Fruit fly (Drosophila melanogaster) whole organism, wandering third instar larva: ENCODE data around the gene Gld2.

Source experiments
- Abd-B ChIP-seq: fragments of >200 bp; optimal IDR thresholded peaks from 2 replicates; lab custom pipeline; 2017; ENCODE audit warnings: missing biosample characterization, missing genetic modification characterization
- CG32264 ChIP-seq: fragments of 200-800 bp; sonication (Bioruptor generic); optimal IDR thresholded peaks from 2 replicates; lab custom pipeline; 2016; ENCODE audit warnings: missing biosample characterization, missing genetic modification characterization
- CG9705 ChIP-seq: fragments of 200-800 bp; sonication (Bioruptor generic); optimal IDR thresholded peaks from 2 replicates; lab custom pipeline; 2018; ENCODE audit warnings: missing biosample characterization, mild to moderate bottlenecking, missing genetic modification characterization
- CrebA ChIP-seq: fragments of 200-800 bp; sonication (Bioruptor generic); optimal IDR thresholded peaks from 2 replicates; lab custom pipeline; 2016; ENCODE audit warnings: missing biosample characterization, mild to moderate bottlenecking, missing genetic modification characterization, borderline replicate concordance
- Dfd ChIP-seq: fragments of >200 bp; optimal IDR thresholded peaks from 2 replicates; lab custom pipeline; 2017; ENCODE audit warnings: missing biosample characterization, missing genetic modification characterization
- Dif ChIP-seq: fragments of 200-275, 200-300 bp; sonication (Bioruptor generic); optimal IDR thresholded peaks from 2 replicates; lab custom pipeline; 2018; ENCODE audit warnings: missing biosample characterization, missing genetic modification characterization; ENCODE audit not compliant: partially characterized antibody
- GATAd ChIP-seq: sonication (Bioruptor generic); optimal IDR thresholded peaks from 2 replicates; lab custom pipeline; 2016; ENCODE audit warnings: missing biosample characterization, missing genetic modification characterization
- HLH106 ChIP-seq: fragments of 200-800 bp; optimal IDR thresholded peaks from 3 replicates; lab custom pipeline; 2019; ENCODE audit warnings: missing biosample characterization, mild to moderate bottlenecking, missing genetic modification characterization, moderate library complexity
- Hnf4 ChIP-seq: fragments of 200-800 bp; sonication (Bioruptor generic); optimal IDR thresholded peaks from 2 replicates; lab custom pipeline; 2016; ENCODE audit warnings: missing biosample characterization, mild to moderate bottlenecking, missing genetic modification characterization
- Hr78 ChIP-seq: fragments of >200 bp; optimal IDR thresholded peaks from 2 replicates; lab custom pipeline; 2017; ENCODE audit warnings: missing biosample characterization, missing genetic modification characterization
- Hr83 ChIP-seq: fragments of 200-300 bp; sonication (Bioruptor generic); optimal IDR thresholded peaks from 2 replicates; lab custom pipeline; 2016; ENCODE audit warnings: missing biosample characterization, mild to moderate bottlenecking, missing genetic modification characterization, moderate library complexity; ENCODE audit not compliant: poor library complexity, severe bottlenecking
- Jra ChIP-seq: sonication (Bioruptor generic); optimal IDR thresholded peaks from 2 replicates; lab custom pipeline; 2016; ENCODE audit warnings: missing biosample characterization, missing genetic modification characterization
- Mio ChIP-seq: sonication (Bioruptor generic); optimal IDR thresholded peaks from 2 replicates; lab custom pipeline; 2016; ENCODE audit warnings: missing biosample characterization, missing genetic modification characterization
- Myc ChIP-seq: fragments of >200 bp; optimal IDR thresholded peaks from 2 replicates; lab custom pipeline; 2017
- N ChIP-seq: fragments of >200 bp; optimal IDR thresholded peaks from 2 replicates; lab custom pipeline; 2018; ENCODE audit warnings: missing biosample characterization, missing external identifiers, missing genetic modification characterization
- OdsH ChIP-seq: fragments of 200-800 bp; sonication (Bioruptor generic); optimal IDR thresholded peaks from 2 replicates; lab custom pipeline; 2016; ENCODE audit warnings: missing biosample characterization, mild to moderate bottlenecking, missing genetic modification characterization
- Rel ChIP-seq, 2 experiments: fragments of 200-800 bp; sonication (Bioruptor generic) in 1 of 2; optimal IDR thresholded peaks; 2 replicates in 1 of 2; 3 replicates in 1 of 2; lab custom pipeline; 2016 to 2019; ENCODE audit warnings: mild to moderate bottlenecking in 2 of 2, missing biosample characterization in 2 of 2, missing genetic modification characterization in 2 of 2, moderate library complexity in 1 of 2
- Sp1 ChIP-seq: fragments of 200-800 bp; sonication (Bioruptor generic); optimal IDR thresholded peaks from 3 replicates; lab custom pipeline; 2019; ENCODE audit warnings: missing biosample characterization, mild to moderate bottlenecking, missing genetic modification characterization, moderate library complexity
- Vsx2 ChIP-seq: fragments of 200-300, 225-300 bp; sonication (Bioruptor generic); optimal IDR thresholded peaks from 2 replicates; lab custom pipeline; 2018; ENCODE audit warnings: missing biosample characterization, missing genetic modification characterization; ENCODE audit not compliant: partially characterized antibody
- br ChIP-seq: fragments of 200-800 bp; sonication (Bioruptor generic); optimal IDR thresholded peaks from 2 replicates; lab custom pipeline; 2016; ENCODE audit warnings: missing biosample characterization, missing genetic modification characterization
- brk ChIP-seq: fragments of 200-800 bp; sonication (Bioruptor generic); optimal IDR thresholded peaks from 2 replicates; lab custom pipeline; 2016; ENCODE audit warnings: missing biosample characterization, mild to moderate bottlenecking, missing genetic modification characterization
- dl ChIP-seq, 2 experiments: fragments of 175-275, 200-275 bp in 1 of 2; fragments of 200-275 bp in 1 of 2; sonication (Bioruptor generic); optimal IDR thresholded peaks; lab custom pipeline; 2018; ENCODE audit warnings: mild to moderate bottlenecking in 2 of 2, missing biosample characterization in 2 of 2, missing genetic modification characterization in 2 of 2, moderate library complexity in 2 of 2; ENCODE audit not compliant: partially characterized antibody in 2 of 2, insufficient read depth in 1 of 2
- dmrt93B ChIP-seq: fragments of 200-800 bp; sonication (Bioruptor generic); optimal IDR thresholded peaks from 2 replicates; lab custom pipeline; 2018; ENCODE audit warnings: missing biosample characterization, mild to moderate bottlenecking, missing genetic modification characterization
- dsf ChIP-seq: sonication (Bioruptor generic); optimal IDR thresholded peaks from 2 replicates; lab custom pipeline; 2016; ENCODE audit warnings: missing biosample characterization, missing genetic modification characterization, borderline replicate concordance
- ey ChIP-seq: fragments of 200-800 bp; sonication (Bioruptor generic); optimal IDR thresholded peaks from 2 replicates; lab custom pipeline; 2016; ENCODE audit warnings: missing biosample characterization, missing genetic modification characterization
- foxo ChIP-seq, 2 experiments: fragments of 200-800 bp; sonication (Bioruptor generic); optimal IDR thresholded peaks; 2 replicates in 1 of 2; 3 replicates in 1 of 2; lab custom pipeline; 2016 to 2017; ENCODE audit warnings: missing biosample characterization in 2 of 2, missing genetic modification characterization in 2 of 2
- fru ChIP-seq: fragments of 200-800 bp; sonication (Bioruptor generic); optimal IDR thresholded peaks from 3 replicates; lab custom pipeline; 2016; ENCODE audit warnings: missing biosample characterization, mild to moderate bottlenecking, missing genetic modification characterization
- h ChIP-seq: fragments of 200-800 bp; sonication (Bioruptor generic); optimal IDR thresholded peaks from 3 replicates; lab custom pipeline; 2016; ENCODE audit warnings: missing biosample characterization, mild to moderate bottlenecking, missing genetic modification characterization
- jim ChIP-seq: fragments of 175-275, 200-325 bp; sonication (Bioruptor generic); optimal IDR thresholded peaks from 2 replicates; lab custom pipeline; 2016; ENCODE audit warnings: missing biosample characterization, mild to moderate bottlenecking, missing genetic modification characterization
- lola ChIP-seq: fragments of >200 bp; optimal IDR thresholded peaks from 2 replicates; lab custom pipeline; 2017; ENCODE audit warnings: missing biosample characterization, missing genetic modification characterization
- pan ChIP-seq: fragments of >200 bp; optimal IDR thresholded peaks from 2 replicates; lab custom pipeline; 2017
- psq ChIP-seq: fragments of 200-800 bp; sonication (Bioruptor generic); optimal IDR thresholded peaks from 3 replicates; lab custom pipeline; 2017; ENCODE audit warnings: missing biosample characterization, mild to moderate bottlenecking, missing genetic modification characterization, moderate library complexity
- rgr ChIP-seq: fragments of 200-800 bp; sonication (Bioruptor generic); optimal IDR thresholded peaks from 3 replicates; lab custom pipeline; 2016; ENCODE audit warnings: missing biosample characterization, mild to moderate bottlenecking, missing genetic modification characterization
- sage ChIP-seq: fragments of 200-800 bp; sonication (Bioruptor generic); optimal IDR thresholded peaks from 2 replicates; lab custom pipeline; 2016; ENCODE audit warnings: missing biosample characterization, mild to moderate bottlenecking, missing genetic modification characterization
- sv ChIP-seq: fragments of 200-800 bp; sonication (Bioruptor generic); optimal IDR thresholded peaks from 3 replicates; lab custom pipeline; 2016; ENCODE audit warnings: missing biosample characterization, missing genetic modification characterization
- tai ChIP-seq: sonication (Bioruptor generic); optimal IDR thresholded peaks from 2 replicates; lab custom pipeline; 2016; ENCODE audit warnings: missing biosample characterization, missing genetic modification characterization
- usp ChIP-seq: fragments of >200 bp; optimal IDR thresholded peaks from 2 replicates; lab custom pipeline; 2017; ENCODE audit warnings: missing biosample characterization, missing genetic modification characterization
- woc ChIP-seq: sonication (Bioruptor generic); optimal IDR thresholded peaks from 2 replicates; lab custom pipeline; 2016; ENCODE audit warnings: missing biosample characterization, mild to moderate bottlenecking, missing genetic modification characterization

Gene Gld2

DNA sequence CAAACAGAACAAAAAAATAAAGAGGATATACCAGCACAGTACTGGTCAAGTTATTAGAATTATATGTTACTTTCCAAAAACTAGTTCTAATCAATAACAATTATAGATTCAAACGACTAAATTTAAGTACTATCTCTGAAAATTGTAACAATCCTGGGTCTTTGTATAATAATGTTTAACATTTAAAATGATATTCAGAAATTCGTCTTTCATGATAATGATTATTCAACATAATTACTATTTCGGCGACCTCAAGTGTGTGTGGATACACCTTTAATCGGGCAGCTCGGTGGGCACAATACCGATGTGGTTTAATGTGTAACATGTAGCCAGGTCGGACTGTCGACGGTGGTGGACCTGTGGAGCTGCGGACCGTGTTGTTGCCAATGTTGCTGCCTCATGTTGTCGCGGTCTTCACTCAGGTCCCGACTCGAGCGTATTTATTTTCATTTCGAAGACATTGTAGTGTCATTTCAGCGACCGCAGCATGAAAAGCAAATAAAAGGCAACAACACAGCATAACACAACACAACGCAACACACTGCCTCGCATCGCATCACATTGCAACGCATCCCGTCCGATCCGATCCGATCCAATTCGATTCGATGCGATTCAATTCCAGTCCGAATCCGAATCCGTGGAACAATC lies 16.7 kb upstream of the Gld2 start:
- TF ChIP-seq Dif (GFP tag; lab: Kevin White, UChicago) (peak; percentile 11), Dfd (GFP tag; lab: Kevin White, UChicago) (no peak), Rel (GFP tag; optimal IDR thresholded peaks at IDR 0.05; lab: Kevin White, UChicago) (no peak), Rel (tag; optimal IDR thresholded peaks at IDR 0.05; lab: Kevin White, UChicago) (peak; percentile 14), CrebA (GFP tag; lab: Kevin White, UChicago) (no peak), sage (GFP tag; lab: Kevin White, UChicago) (no peak), Hr78 (GFP tag; lab: Kevin White, UChicago) (no peak), Myc (no peak), Jra (no peak), OdsH (peak; percentile 43), ey (peak; percentile 55), rgr (GFP tag; lab: Kevin White, UChicago) (peak; percentile 46), h (GFP tag; lab: Kevin White, UChicago) (peak; percentile 66), sv (no peak), psq (GFP tag; lab: Kevin White, UChicago) (peak; percentile 59), brk (GFP tag; lab: Kevin White, UChicago) (peak; percentile 30), jim (GFP tag; lab: Kevin White, UChicago) (no peak), HLH106 (peak; percentile 83), Abd-B (no peak), Vsx2 (GFP tag; lab: Kevin White, UChicago) (no peak), br (peak; percentile 44), Sp1 (GFP tag; lab: Kevin White, UChicago) (peak; percentile 86), Hr83 (GFP tag; lab: Kevin White, UChicago) (no peak), N (no peak), GATAd (GFP tag; lab: Kevin White, UChicago) (no peak), foxo (GFP tag; optimal IDR thresholded peaks at IDR 0.05; lab: Kevin White, UChicago) (peak in 1 of 2 experiments; percentile 60), usp (GFP tag; lab: Kevin White, UChicago) (no peak), pan (lab: Kevin White, UChicago) (no peak), fru (peak; percentile 85), dsf (GFP tag; lab: Kevin White, UChicago) (no peak), tai (GFP tag; lab: Kevin White, UChicago) (no peak), dl (GFP tag; optimal IDR thresholded peaks at IDR 0.05; lab: Kevin White, UChicago; ENCODE audit: insufficient read depth in 1 of 2, partially characterized antibody in 2 of 2) (no peak), Hnf4 (GFP tag; lab: Kevin White, UChicago) (peak; percentile 42), dmrt93B (GFP tag; lab: Kevin White, UChicago) (peak; percentile 60), CG32264 (no peak), Mio (GFP tag; lab: Kevin White, UChicago) (no peak), CG9705 (GFP tag; lab: Kevin White, UChicago) (peak; percentile 15), lola (GFP tag; lab: Kevin White, UChicago) (no peak), woc (GFP tag; lab: Kevin White, UChicago) (peak; percentile 73)
- TF ChIP-seq, all 38 proteins: peak for 17

DNA sequence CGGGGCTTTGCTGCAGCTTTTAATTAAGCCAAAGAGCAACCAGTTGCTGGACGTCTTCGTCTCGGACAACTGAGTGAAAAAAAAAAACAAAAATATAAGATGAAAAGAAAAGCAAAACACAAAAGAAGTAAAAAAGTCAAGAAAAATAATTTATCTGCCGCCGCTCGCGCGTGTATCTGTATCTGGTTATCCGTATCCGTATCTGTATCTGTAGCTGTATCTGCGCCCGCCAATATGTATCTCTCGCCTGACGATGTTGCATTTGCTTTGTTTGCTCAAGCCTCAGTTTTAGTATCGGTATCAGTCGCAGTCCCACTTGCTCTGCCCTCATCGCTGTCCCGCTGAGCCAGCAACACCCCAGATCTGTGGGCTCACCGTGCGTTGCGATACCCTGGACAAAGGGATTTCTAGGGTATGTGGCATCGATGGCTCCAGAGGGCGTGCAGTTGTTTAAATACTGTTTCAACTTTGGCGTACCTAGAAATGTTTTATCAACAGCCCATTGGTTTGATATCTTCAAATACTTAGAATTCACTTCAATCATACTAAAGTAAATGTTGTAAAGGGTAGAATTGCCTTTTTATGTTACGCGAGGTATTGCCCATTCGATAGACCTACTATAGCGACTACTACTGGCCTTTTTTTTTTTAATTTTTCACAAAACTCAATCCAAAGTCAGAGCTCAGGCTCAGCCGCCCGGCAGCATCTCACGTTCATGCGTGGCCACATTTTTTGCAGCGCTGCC lies 16.0 kb upstream of the Gld2 start:
- TF ChIP-seq sage (GFP tag; lab: Kevin White, UChicago) (peak; percentile 30), CG32264 (no peak), CrebA (GFP tag; lab: Kevin White, UChicago) (no peak), Rel (GFP tag; optimal IDR thresholded peaks at IDR 0.05; lab: Kevin White, UChicago) (no peak), Rel (tag; optimal IDR thresholded peaks at IDR 0.05; lab: Kevin White, UChicago) (no peak), Hr78 (GFP tag; lab: Kevin White, UChicago) (no peak), dl (GFP tag; optimal IDR thresholded peaks at IDR 0.05; lab: Kevin White, UChicago; ENCODE audit: insufficient read depth in 1 of 2, partially characterized antibody in 2 of 2) (no peak), usp (GFP tag; lab: Kevin White, UChicago) (no peak), ey (peak; percentile 73), h (GFP tag; lab: Kevin White, UChicago) (peak; percentile 71), Hr83 (GFP tag; lab: Kevin White, UChicago) (no peak), rgr (GFP tag; lab: Kevin White, UChicago) (peak; percentile 48), Jra (no peak), psq (GFP tag; lab: Kevin White, UChicago) (peak; percentile 44), woc (GFP tag; lab: Kevin White, UChicago) (peak; percentile 87), GATAd (GFP tag; lab: Kevin White, UChicago) (no peak), HLH106 (peak; percentile 33), br (peak; percentile 42), N (no peak), CG9705 (GFP tag; lab: Kevin White, UChicago) (no peak), dsf (GFP tag; lab: Kevin White, UChicago) (no peak), foxo (GFP tag; optimal IDR thresholded peaks at IDR 0.05; lab: Kevin White, UChicago) (peak in 1 of 2 experiments; percentile 63), sv (no peak), Mio (GFP tag; lab: Kevin White, UChicago) (no peak), Hnf4 (GFP tag; lab: Kevin White, UChicago) (peak; percentile 56), Sp1 (GFP tag; lab: Kevin White, UChicago) (no peak), pan (lab: Kevin White, UChicago) (peak; percentile 26), OdsH (peak; percentile 61), lola (GFP tag; lab: Kevin White, UChicago) (no peak), Vsx2 (GFP tag; lab: Kevin White, UChicago) (no peak), brk (GFP tag; lab: Kevin White, UChicago) (no peak), Abd-B (no peak), Dfd (GFP tag; lab: Kevin White, UChicago) (no peak), dmrt93B (GFP tag; lab: Kevin White, UChicago) (peak; percentile 1), jim (GFP tag; lab: Kevin White, UChicago) (no peak), Dif (GFP tag; lab: Kevin White, UChicago) (no peak), Myc (no peak), fru (peak; percentile 61), tai (GFP tag; lab: Kevin White, UChicago) (no peak)
